Worm (Caenorhabditis elegans): ENCODE results near the gene T04C12.33.

DNA sequence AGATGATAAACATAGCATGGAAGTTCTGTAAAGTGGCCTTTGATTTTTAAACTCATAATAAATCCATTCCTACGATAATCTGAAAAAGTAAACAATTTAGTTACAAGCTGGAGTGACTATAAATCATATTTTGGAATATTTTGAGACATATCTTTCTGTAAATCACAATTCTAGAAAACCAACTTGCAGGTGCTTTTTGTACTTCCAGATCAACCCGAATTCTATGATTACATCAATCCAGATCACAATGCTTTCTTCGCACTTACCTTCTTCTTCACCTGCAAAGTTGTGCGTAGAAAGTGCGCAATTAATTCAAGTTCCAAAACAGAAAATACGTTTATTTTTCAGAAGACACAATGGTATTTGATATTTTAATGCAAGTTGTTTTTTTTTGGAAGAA lies 37.3 kb upstream of the T04C12.33 start:
- TF ChIP-seq pha-4 (tag; optimal IDR thresholded peaks at IDR 0.05) (no peak), snpc-4 (tag; optimal IDR thresholded peaks at IDR 0.05) (no peak), mls-2 (tag; optimal IDR thresholded peaks at IDR 0.05) (no peak), elt-1 (tag; optimal IDR thresholded peaks at IDR 0.05; ENCODE audit: borderline replicate concordance, insufficient read depth) (no peak), sem-2 (GFP tag; optimal IDR thresholded peaks at IDR 0.05) (no peak), hlh-1 (tag; optimal IDR thresholded peaks at IDR 0.05) (no peak), flh-1 (GFP tag; optimal IDR thresholded peaks at IDR 0.05) (no peak), nhr-237 (tag; optimal IDR thresholded peaks at IDR 0.05) (no peak), drap-1 (GFP tag; optimal IDR thresholded peaks at IDR 0.05) (no peak)

All from whole organism, mixed stage, embryonic.